Fruit fly (Drosophila melanogaster): ENCODE measurements around the gene Nnk.

Gene Nnk

dm6 chr3R:17776952-17777407 is 28.1 kb downstream of the Nnk start (continued):
- TF ChIP-seq sens-2 (GFP tag; IDR thresholded peaks at IDR 0.05) (no peak), CG10462 (GFP tag; optimal IDR thresholded peaks at IDR 0.05) (no peak), CG10959 (GFP tag; IDR thresholded peaks at IDR 0.05) (no peak), en (GFP tag; optimal IDR thresholded peaks at IDR 0.05) (no peak), HHEX (GFP tag; optimal IDR thresholded peaks at IDR 0.05) (peak; percentile 10), CG14710 (tag; optimal IDR thresholded peaks at IDR 0.05) (no peak), Side (GFP tag; optimal IDR thresholded peaks at IDR 0.05) (no peak), CG8944 (GFP tag; optimal IDR thresholded peaks at IDR 0.05) (peak; percentile 13), CG7839 (tag; optimal IDR thresholded peaks at IDR 0.05) (peak; percentile 29), CG18619 (GFP tag; optimal IDR thresholded peaks at IDR 0.05) (no peak), Adf1 (GFP tag; IDR thresholded peaks at IDR 0.05) (peak; percentile 88), tna (GFP tag; IDR thresholded peaks at IDR 0.05; ENCODE audit: partially characterized antibody) (no peak), cad (GFP tag; optimal IDR thresholded peaks at IDR 0.05) (no peak), Gsc (GFP tag; IDR thresholded peaks at IDR 0.05) (no peak), CG17361 (GFP tag; IDR thresholded peaks at IDR 0.05) (no peak), CG11723 (GFP tag; optimal IDR thresholded peaks at IDR 0.05) (no peak), CG15514 (GFP tag; optimal IDR thresholded peaks at IDR 0.05) (peak; percentile 15), CG12659 (GFP tag; optimal IDR thresholded peaks at IDR 0.05) (peak; percentile 34), sr (GFP tag; IDR thresholded peaks at IDR 0.05) (peak; percentile 55; the same call in 1 of the 3 replicates), Hsf (GFP tag; optimal IDR thresholded peaks at IDR 0.05) (peak; percentile 9), YL-1 (GFP tag; optimal IDR thresholded peaks at IDR 0.05) (peak; percentile 5), Usf (GFP tag; optimal IDR thresholded peaks at IDR 0.05) (no peak), gsb (GFP tag; IDR thresholded peaks at IDR 0.05) (no peak), CG3163 (GFP tag; optimal IDR thresholded peaks at IDR 0.05) (no peak), Opbp (GFP tag; IDR thresholded peaks at IDR 0.05; ENCODE audit: partially characterized antibody) (no peak), Xbp1 (GFP tag; optimal IDR thresholded peaks at IDR 0.05) (peak; percentile 43), CG2678 (tag; optimal IDR thresholded peaks at IDR 0.05) (peak; percentile 44), CG30403 (GFP tag; optimal IDR thresholded peaks at IDR 0.05) (peak; percentile 47), CG11696 (GFP tag; IDR thresholded peaks at IDR 0.05) (no peak), CG8478 (optimal IDR thresholded peaks at IDR 0.05) (no peak), CG13287 (GFP tag; IDR thresholded peaks at IDR 0.05; ENCODE audit: partially characterized antibody) (no peak), ems (GFP tag; optimal IDR thresholded peaks at IDR 0.05) (peak; percentile 7), esg (GFP tag; conservative IDR thresholded peaks at IDR 0.05) (0 out of 2 replicates have a peak, but pooled peaks have one; percentile 12), bigmax (GFP tag; optimal IDR thresholded peaks at IDR 0.05) (no peak), Nf-YA (GFP tag; IDR thresholded peaks at IDR 0.05) (no peak), CG8359 (GFP tag; optimal IDR thresholded peaks at IDR 0.05; ENCODE audit: borderline replicate concordance) (no peak), CG10366 (GFP tag; IDR thresholded peaks at IDR 0.05) (peak; percentile 10; the same call in 1 of the 2 replicates), GATAe (GFP tag; conservative IDR thresholded peaks at IDR 0.05) (no peak), CG4360 (GFP tag; IDR thresholded peaks at IDR 0.05) (no peak), CG2120 (GFP tag; optimal IDR thresholded peaks at IDR 0.05) (peak; percentile 69), Meics (GFP tag; optimal IDR thresholded peaks at IDR 0.05) (peak; percentile 41), MBD-R2 (GFP tag; IDR thresholded peaks at IDR 0.05) (no peak; the same call in 1 of the 2 replicates), CG15073 (GFP tag; optimal IDR thresholded peaks at IDR 0.05) (no peak), dimm (GFP tag; IDR thresholded peaks at IDR 0.05) (no peak), dati (GFP tag; IDR thresholded peaks at IDR 0.05) (no peak), CG34376 (GFP tag; optimal IDR thresholded peaks at IDR 0.05) (no peak), Antp (GFP tag; optimal IDR thresholded peaks at IDR 0.05) (peak; percentile 39), zen (tag; optimal IDR thresholded peaks at IDR 0.05) (no peak), unpg (GFP tag; optimal IDR thresholded peaks at IDR 0.05) (peak; percentile 7), br (optimal IDR thresholded peaks at IDR 0.05) (no peak), kah (GFP tag; optimal IDR thresholded peaks at IDR 0.05) (peak; percentile 96), nmo (GFP tag; optimal IDR thresholded peaks at IDR 0.05) (peak; percentile 6)
